Fruit fly (Drosophila melanogaster): ENCODE data around the gene tna.

tna gene

DNA sequence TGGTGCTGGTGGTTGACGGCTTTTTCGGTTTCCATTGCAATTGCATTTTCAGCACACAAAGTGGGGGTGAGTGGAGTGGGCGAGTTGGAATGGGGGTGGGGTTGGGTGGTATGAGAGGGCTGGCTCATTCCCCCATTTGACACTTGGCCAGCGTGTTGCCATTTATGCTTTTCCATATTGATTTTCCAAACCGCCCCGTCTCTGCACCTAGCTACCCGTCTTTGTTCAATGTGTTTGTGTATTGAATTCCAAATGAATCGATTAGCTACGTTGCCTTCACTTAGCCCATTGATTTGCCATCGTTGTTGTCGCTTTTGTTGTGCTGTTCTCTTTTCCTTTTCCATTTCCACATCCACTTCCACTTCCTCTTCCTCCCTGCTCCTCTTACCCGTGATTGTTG lies 8.4 kb downstream of the tna start:
- TF ChIP-seq Abd-B (GFP tag; optimal IDR thresholded peaks at IDR 0.05) (no peak), CrebA (GFP tag; optimal IDR thresholded peaks at IDR 0.05; ENCODE audit: borderline replicate concordance) (no peak)

DNA sequence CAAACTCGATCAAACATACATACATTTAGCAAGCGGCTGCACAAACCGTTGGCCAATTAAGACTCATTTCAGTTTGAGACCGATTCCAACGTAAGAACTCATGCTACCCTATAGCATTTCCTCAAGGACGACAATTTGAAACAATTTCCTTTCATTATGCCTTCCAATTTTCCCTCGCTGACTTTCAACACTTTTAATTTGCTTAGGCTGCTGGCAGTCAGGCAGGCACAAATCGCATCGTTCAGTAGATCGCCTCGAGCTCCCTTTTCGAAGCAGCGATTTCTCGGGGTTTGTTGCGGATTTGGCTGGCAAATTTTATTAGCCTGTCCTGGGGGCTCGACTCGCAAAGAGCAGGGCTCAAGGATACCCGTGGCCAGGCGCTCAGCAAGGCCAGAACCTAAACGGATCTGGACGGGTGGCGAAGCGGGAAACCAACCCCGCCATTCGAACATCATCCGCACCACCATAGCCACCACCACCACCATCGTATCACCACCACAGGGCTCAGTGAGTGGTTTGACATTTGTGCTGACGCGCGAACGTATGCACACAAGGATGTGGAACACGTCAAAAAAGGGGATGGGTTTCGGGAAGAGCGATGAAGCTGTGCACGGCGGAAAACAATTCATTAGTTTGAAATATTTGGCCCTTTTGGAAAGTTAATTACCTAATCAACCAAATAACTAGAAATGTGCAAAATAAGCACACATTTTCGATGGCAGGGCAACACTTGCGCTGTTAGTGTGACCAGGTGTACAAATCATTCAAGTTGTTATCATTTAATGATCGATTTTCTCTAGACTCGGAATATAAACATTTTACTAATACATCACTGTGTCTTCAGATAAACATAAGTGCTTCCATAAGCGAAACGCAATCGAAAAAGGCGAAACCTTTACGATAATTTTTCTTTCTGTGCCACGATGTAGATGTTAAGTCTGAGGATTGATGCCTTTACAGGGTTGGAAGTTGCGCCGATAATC lies 9.5 kb downstream of the tna start:
- peak; percentile 45 for TF ChIP-seq woc (GFP tag; optimal IDR thresholded peaks at IDR 0.05)
- no peak for TF ChIP-seq tai (GFP tag; optimal IDR thresholded peaks at IDR 0.05)
- TF ChIP-seq Dfd (GFP tag; optimal IDR thresholded peaks at IDR 0.05), result no peak
- TF ChIP-seq psq (GFP tag; optimal IDR thresholded peaks at IDR 0.05), result peak; percentile 11
- peak; percentile 34 for TF ChIP-seq fru (GFP tag; optimal IDR thresholded peaks at IDR 0.05)
- TF ChIP-seq sv (GFP tag; optimal IDR thresholded peaks at IDR 0.05), result no peak
- peak; percentile 11 for TF ChIP-seq OdsH (GFP tag; optimal IDR thresholded peaks at IDR 0.05)
- TF ChIP-seq ey (GFP tag; optimal IDR thresholded peaks at IDR 0.05), result peak; percentile 39
- no peak for TF ChIP-seq jim (GFP tag; optimal IDR thresholded peaks at IDR 0.05)
- no peak for TF ChIP-seq GATAd (GFP tag; optimal IDR thresholded peaks at IDR 0.05)
- no peak for TF ChIP-seq dl (GFP tag; optimal IDR thresholded peaks at IDR 0.05; ENCODE audit: insufficient read depth in 1 of 2, partially characterized antibody in 2 of 2)
- no peak for TF ChIP-seq sage (GFP tag; optimal IDR thresholded peaks at IDR 0.05)
- no peak for TF ChIP-seq dmrt93B (GFP tag; optimal IDR thresholded peaks at IDR 0.05)
- no peak for TF ChIP-seq Sp1 (GFP tag; optimal IDR thresholded peaks at IDR 0.05)
- TF ChIP-seq usp (GFP tag; optimal IDR thresholded peaks at IDR 0.05), result no peak
- peak in 1 of 2 experiments; percentile 52 for TF ChIP-seq foxo (GFP tag; optimal IDR thresholded peaks at IDR 0.05)
- no peak for TF ChIP-seq dsf (GFP tag; optimal IDR thresholded peaks at IDR 0.05; ENCODE audit: borderline replicate concordance)
- TF ChIP-seq Dif (GFP tag; optimal IDR thresholded peaks at IDR 0.05; ENCODE audit: partially characterized antibody), result peak; percentile 15
- TF ChIP-seq Hr83 (GFP tag; optimal IDR thresholded peaks at IDR 0.05; ENCODE audit: poor library complexity, severe bottlenecking), result no peak
- TF ChIP-seq Jra (GFP tag; optimal IDR thresholded peaks at IDR 0.05), result no peak
- TF ChIP-seq rgr (GFP tag; optimal IDR thresholded peaks at IDR 0.05), result peak; percentile 25

DNA sequence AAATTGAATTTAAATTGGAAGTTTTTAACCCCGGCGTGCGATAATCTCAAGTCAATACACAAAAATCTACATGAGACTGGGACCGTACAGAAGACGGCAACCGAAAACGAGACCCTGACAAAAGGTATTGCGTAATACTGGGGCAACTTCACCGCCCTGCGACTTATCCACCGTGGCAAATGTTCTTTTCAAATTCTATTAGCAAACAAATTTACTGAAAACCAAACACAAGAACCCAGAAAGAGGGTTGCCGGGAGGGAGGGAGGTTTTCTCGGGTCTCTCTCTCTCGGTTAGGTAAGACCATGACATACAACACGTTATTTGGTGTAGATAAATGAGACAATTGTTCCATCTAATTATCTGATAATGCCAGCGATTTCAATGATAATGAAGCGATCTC lies 10.4 kb downstream of the tna start:
- TF ChIP-seq CG9705 (GFP tag; optimal IDR thresholded peaks at IDR 0.05), result no peak
- TF ChIP-seq dsf (GFP tag; optimal IDR thresholded peaks at IDR 0.05; ENCODE audit: borderline replicate concordance), result no peak

DNA sequence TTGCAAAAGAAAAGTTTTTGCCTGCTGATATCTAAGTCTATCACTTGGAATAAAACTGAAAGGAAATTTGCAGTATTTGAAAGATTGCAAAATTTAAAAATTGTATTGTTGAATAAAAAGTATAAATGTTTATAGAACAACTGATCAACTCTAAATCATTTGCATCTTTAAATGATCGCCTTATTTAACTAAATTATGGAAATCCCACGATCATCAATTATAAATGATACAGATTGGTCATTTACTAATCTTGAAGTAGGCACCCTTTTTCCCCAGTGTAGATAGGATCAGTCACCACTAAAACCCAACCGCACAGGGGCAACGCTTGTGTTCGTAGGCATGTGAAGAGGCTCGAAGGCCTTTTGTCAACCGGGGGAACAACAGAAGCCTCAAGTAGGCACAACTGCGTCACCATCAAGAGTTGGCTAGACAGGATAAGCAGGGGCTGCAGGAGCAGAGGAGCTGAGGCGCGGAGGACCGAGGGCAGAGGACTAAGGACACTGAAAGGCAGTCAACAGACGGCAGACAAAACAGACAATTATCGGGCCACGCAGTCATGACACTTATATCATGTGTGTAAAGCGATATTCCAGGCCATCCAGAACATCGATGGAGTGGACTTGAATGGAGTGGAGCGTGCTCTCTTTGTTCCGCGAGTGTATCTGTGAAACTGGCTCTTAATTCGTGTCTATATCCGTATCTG lies 12.6 kb downstream of the tna start:
- TF ChIP-seq br (GFP tag; optimal IDR thresholded peaks at IDR 0.05) (no peak), dsf (GFP tag; optimal IDR thresholded peaks at IDR 0.05; ENCODE audit: borderline replicate concordance) (no peak), Hr78 (GFP tag; optimal IDR thresholded peaks at IDR 0.05) (no peak), sv (GFP tag; optimal IDR thresholded peaks at IDR 0.05) (peak; percentile 14), Hnf4 (GFP tag; optimal IDR thresholded peaks at IDR 0.05) (no peak), foxo (GFP tag; optimal IDR thresholded peaks at IDR 0.05) (peak in 1 of 2 experiments; percentile 8), rgr (GFP tag; optimal IDR thresholded peaks at IDR 0.05) (peak; percentile 15)

DNA sequence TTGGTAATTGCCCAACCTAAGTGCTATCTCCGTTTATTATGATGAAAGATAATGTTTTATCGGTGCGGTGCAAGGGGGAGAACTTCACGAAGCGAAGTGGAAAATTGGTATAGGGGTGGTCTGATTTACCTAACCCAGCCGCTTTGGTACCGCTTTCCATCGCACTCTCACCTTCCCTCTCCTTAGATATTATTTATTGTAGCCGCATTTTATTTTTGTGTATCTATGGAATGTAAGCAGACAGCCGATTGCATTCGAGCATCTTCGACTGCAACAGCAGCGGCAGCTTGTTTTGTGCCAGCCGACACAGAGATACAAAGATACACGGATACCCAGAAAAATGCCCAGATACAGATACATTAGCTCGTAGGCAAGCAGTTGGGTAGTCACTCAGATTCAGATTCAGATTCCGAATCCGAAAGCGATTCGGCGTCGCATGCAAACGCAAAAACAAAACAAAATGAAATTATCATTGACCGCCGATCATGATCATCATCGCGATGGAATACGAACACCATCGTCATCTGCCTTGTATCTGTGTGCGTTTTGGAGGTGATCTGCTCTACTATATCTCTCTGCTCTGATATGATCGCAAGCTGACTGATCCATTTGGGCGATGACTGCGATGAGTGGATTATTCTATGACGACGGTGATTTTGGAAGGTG lies 13.5 kb downstream of the tna start:
- TF ChIP-seq Jra (GFP tag; optimal IDR thresholded peaks at IDR 0.05), result no peak
- no peak for TF ChIP-seq Myc (optimal IDR thresholded peaks at IDR 0.05)
- TF ChIP-seq CrebA (GFP tag; optimal IDR thresholded peaks at IDR 0.05; ENCODE audit: borderline replicate concordance), result no peak
- no peak for TF ChIP-seq Abd-B (GFP tag; optimal IDR thresholded peaks at IDR 0.05)
- TF ChIP-seq Hnf4 (GFP tag; optimal IDR thresholded peaks at IDR 0.05), result no peak
- no peak for TF ChIP-seq HLH106 (tag; optimal IDR thresholded peaks at IDR 0.05)
- no peak for TF ChIP-seq psq (GFP tag; optimal IDR thresholded peaks at IDR 0.05)
- TF ChIP-seq Rel (GFP tag; optimal IDR thresholded peaks at IDR 0.05), result no peak
- no peak for TF ChIP-seq Rel (tag; optimal IDR thresholded peaks at IDR 0.05)
- no peak for TF ChIP-seq GATAd (GFP tag; optimal IDR thresholded peaks at IDR 0.05)
- no peak for TF ChIP-seq jim (GFP tag; optimal IDR thresholded peaks at IDR 0.05)
- TF ChIP-seq Mio (GFP tag; optimal IDR thresholded peaks at IDR 0.05), result no peak
- TF ChIP-seq woc (GFP tag; optimal IDR thresholded peaks at IDR 0.05), result no peak
- no peak for TF ChIP-seq h (GFP tag; optimal IDR thresholded peaks at IDR 0.05)
- TF ChIP-seq tai (GFP tag; optimal IDR thresholded peaks at IDR 0.05), result no peak
- no peak for TF ChIP-seq sage (GFP tag; optimal IDR thresholded peaks at IDR 0.05)
- no peak for TF ChIP-seq N (GFP tag; optimal IDR thresholded peaks at IDR 0.05)
- no peak for TF ChIP-seq dsf (GFP tag; optimal IDR thresholded peaks at IDR 0.05; ENCODE audit: borderline replicate concordance)
- no peak for TF ChIP-seq CG32264 (GFP tag; optimal IDR thresholded peaks at IDR 0.05)
- TF ChIP-seq sv (GFP tag; optimal IDR thresholded peaks at IDR 0.05), result no peak
- no peak for TF ChIP-seq foxo (GFP tag; optimal IDR thresholded peaks at IDR 0.05)
